Worm (Caenorhabditis elegans) whole organism, midembryonic: ENCODE data around the gene aco-1.

Source experiments
- T22C8.4 ChIP-seq: fragments of 200-800 bp; sonication (Bioruptor generic); IDR thresholded peaks from 2 replicates; pipeline ENCODE4 v1.3.6; 2022; ENCODE audit warnings: missing genetic modification characterization, missing compliant biosample characterization
- cog-1 ChIP-seq: sonication (generic microtip); optimal IDR thresholded peaks from 2 replicates; lab custom pipeline; 2016; ENCODE audit warnings: missing genetic modification characterization, missing compliant biosample characterization
- flt-1 ChIP-seq: fragments of 200-800 bp; sonication (Bioruptor generic); IDR thresholded peaks from 2 replicates; pipeline ENCODE4 v1.3.6; 2022; ENCODE audit warnings: missing genetic modification characterization, missing compliant biosample characterization
- klf-2 ChIP-seq: fragments of 200-800 bp; sonication (Bioruptor generic); conservative IDR thresholded peaks from 2 replicates; pipeline ENCODE4 v1.3.6; 2022; ENCODE audit warnings: missing genetic modification reagents, missing genetic modification characterization, missing compliant biosample characterization
- med-1 ChIP-seq: sonication (generic microtip); optimal IDR thresholded peaks from 2 replicates; lab custom pipeline; 2017; ENCODE audit warnings: missing genetic modification characterization, mild to moderate bottlenecking, missing compliant biosample characterization, antibody characterized with exemption, missing genetic modification reagents; ENCODE audit not compliant: insufficient read depth
- ref-1 ChIP-seq: fragments of 200-800 bp; sonication (Bioruptor generic); conservative IDR thresholded peaks from 2 replicates; pipeline ENCODE4 v1.3.6; 2022; ENCODE audit warnings: missing genetic modification reagents, missing genetic modification characterization, missing compliant biosample characterization
- tab-1 ChIP-seq: fragments of 200-800 bp; sonication (Bioruptor generic); IDR thresholded peaks from 2 replicates; pipeline ENCODE4 v1.3.6; 2022; ENCODE audit warnings: missing genetic modification characterization, missing compliant biosample characterization
- ztf-23 ChIP-seq: fragments of 200-800 bp; sonication (Bioruptor generic); IDR thresholded peaks from 2 replicates; pipeline ENCODE4 v1.3.6; 2022; ENCODE audit warnings: missing genetic modification reagents, missing genetic modification characterization, missing compliant biosample characterization
- ztf-29 ChIP-seq: fragments of 200-800 bp; sonication (Bioruptor generic); IDR thresholded peaks from 2 replicates; pipeline ENCODE4 v1.3.6; 2022; ENCODE audit warnings: missing genetic modification reagents, missing genetic modification characterization, missing compliant biosample characterization

aco-1 gene

DNA sequence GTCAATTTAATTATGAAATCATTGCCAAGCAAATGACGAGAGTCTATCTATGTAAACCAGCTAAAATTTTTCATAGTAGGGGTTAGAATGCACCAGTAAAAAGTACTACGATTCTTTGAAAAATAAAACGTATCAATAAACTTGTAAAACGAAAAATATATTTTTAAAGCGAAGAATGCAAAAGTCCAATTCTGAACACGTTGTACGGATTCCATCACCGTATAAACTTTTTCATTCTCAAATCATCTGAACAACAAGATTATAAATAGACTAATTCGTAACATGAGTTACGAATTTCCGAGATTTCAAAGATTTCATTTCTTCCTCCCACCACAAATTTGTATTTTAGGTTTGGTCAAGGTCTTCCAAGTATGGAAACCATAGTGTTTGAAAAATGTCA is 22.9 kb upstream of the aco-1 start, which contains the start of gene nlp-57:
Gene nlp-57 (plus strand): TSS at position 301 of the 400 bp plus-strand sequence.
- TF ChIP-seq klf-2 (GFP tag; lab: Robert Waterston, UW): no peak
- TF ChIP-seq cog-1: no peak
- no peak for TF ChIP-seq ztf-23
- TF ChIP-seq ztf-29 (GFP tag; lab: Robert Waterston, UW): no peak
- TF ChIP-seq tab-1 (GFP tag; lab: Robert Waterston, UW): no peak
- no peak for TF ChIP-seq med-1 (GFP tag; lab: Kevin White, UChicago)
- TF ChIP-seq ref-1: no peak

DNA sequence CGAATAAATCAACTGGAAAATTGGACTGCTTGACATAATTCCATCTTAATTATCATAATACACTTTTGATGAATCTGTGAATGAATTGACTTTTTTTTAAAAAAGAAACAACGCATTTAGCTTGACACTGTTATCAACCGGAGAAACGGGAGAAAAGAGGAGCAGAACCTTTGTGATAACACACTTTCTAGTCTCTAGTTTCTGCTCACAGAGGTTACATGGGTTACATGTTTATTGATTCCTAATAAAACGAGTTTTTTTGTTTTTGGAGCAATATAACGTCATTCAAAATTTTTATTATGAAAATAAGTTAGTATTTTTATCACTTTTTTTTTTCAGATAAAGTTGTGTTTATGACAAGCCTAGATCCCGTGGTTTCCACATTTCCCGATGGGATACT is 21.7 kb upstream of the aco-1 start, which contains the start of gene hizr-1:
Gene hizr-1 (plus strand): TSS at position 340 of the 400 bp plus-strand sequence.
- no peak for TF ChIP-seq flt-1 (GFP tag; lab: Robert Waterston, UW)
- TF ChIP-seq med-1 (GFP tag; lab: Kevin White, UChicago): no peak
- TF ChIP-seq cog-1: no peak
- TF ChIP-seq ztf-23: no peak
- TF ChIP-seq klf-2 (GFP tag; lab: Robert Waterston, UW): no peak
- TF ChIP-seq tab-1 (GFP tag; lab: Robert Waterston, UW): no peak
- TF ChIP-seq T22C8.4 (GFP tag; lab: Robert Waterston, UW): no peak
- TF ChIP-seq ref-1: no peak
- TF ChIP-seq ztf-29 (GFP tag; lab: Robert Waterston, UW): no peak

DNA sequence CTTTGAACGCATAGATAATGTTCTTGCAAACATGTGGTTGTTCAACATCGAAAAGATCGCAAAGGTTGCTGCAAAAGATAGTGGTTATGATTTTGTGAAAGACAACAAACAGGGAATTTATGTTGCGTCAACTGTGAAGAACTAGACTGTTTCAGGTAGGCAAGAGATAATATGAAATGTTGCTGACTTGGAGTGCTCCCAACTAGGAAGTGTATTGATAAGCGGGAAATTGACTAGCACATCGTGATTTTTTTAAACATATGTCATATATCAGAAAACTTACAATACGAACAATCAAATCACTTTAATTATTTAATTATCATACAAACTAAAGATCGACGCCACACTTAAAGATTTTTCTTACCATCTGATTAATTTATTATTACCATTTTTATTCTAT is 16.4 kb upstream of the aco-1 start:
- no peak for TF ChIP-seq tab-1 (GFP tag; lab: Robert Waterston, UW)
- TF ChIP-seq ref-1: no peak
- no peak for TF ChIP-seq med-1 (GFP tag; lab: Kevin White, UChicago)

DNA sequence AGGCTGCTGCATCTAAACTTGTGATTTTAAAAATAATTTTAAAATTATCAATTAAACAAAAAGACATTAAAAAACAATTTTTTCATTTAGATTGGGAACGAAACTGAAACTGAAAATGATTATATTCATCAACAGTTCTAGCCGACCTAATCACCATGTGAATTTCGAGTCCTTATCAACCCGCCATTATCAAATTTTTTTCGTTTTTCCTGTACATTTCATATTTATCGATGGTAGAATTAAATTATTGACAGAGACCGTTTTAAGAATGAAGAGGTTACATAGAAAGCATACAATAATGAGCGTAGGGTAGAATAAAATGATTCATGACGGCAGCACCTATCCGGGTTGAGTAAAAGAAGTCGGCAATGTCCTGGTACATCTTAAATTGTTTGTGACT is 15.4 kb upstream of the aco-1 start, which contains the start of gene asm-2:
Gene asm-2 (minus strand): TSS at position 12 of the 400 bp plus-strand sequence.
- TF ChIP-seq ztf-29 (GFP tag; lab: Robert Waterston, UW) (no peak), tab-1 (GFP tag; lab: Robert Waterston, UW) (no peak), cog-1 (no peak), flt-1 (GFP tag; lab: Robert Waterston, UW) (no peak), T22C8.4 (GFP tag; lab: Robert Waterston, UW) (no peak), ref-1 (no peak)

DNA sequence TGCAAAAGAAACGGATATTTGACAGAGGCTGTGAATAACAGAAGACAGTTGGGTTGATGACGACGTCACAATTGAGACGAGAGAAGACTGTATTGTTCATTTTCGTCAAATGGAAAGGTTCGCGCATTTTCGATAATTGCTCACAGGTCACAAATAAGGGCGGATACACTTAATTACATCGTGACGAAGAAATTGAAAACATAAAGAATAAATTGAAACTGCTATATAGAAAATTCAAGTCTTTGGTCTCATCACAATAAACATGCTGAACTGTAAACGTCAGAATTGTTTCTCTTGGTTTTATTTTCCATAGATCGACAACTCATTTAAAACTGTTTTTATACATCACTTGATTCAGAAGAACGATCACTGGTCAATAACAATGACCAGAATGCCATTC is 12.8 kb upstream of the aco-1 start, which contains the start of gene ZK455.5:
Gene ZK455.5 (minus strand): TSS at position 101 of the 400 bp plus-strand sequence.
- TF ChIP-seq klf-2 (GFP tag; lab: Robert Waterston, UW): no peak
- no peak for TF ChIP-seq ref-1
- no peak for TF ChIP-seq tab-1 (GFP tag; lab: Robert Waterston, UW)
- no peak for TF ChIP-seq ztf-29 (GFP tag; lab: Robert Waterston, UW)
- TF ChIP-seq T22C8.4 (GFP tag; lab: Robert Waterston, UW): no peak
- no peak for TF ChIP-seq med-1 (GFP tag; lab: Kevin White, UChicago)
- no peak for TF ChIP-seq ztf-23
- TF ChIP-seq cog-1: no peak
- no peak for TF ChIP-seq flt-1 (GFP tag; lab: Robert Waterston, UW)

DNA sequence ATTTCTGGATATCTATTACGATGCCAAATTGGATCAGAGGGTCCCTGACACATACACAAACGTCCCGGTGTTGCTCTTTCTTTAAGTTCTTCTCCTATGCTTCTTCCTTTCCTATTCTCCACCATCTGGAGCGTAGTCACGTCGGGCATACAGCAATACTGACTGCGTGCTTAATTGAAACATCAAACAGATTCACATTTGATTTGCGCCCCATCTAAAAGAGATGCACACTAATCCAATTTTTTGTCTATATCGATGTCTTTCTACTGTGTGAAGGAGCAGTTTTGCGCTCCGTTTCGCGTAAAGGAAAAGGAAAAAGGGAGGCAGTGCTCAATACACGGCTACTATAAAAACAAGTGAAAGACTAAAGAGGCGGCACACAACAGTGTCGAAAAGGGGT is 11.0 kb upstream of the aco-1 start:
- TF ChIP-seq tab-1 (GFP tag; lab: Robert Waterston, UW): no peak
- no peak for TF ChIP-seq T22C8.4 (GFP tag; lab: Robert Waterston, UW)
- TF ChIP-seq ztf-23: no peak
- no peak for TF ChIP-seq cog-1
- no peak for TF ChIP-seq ztf-29 (GFP tag; lab: Robert Waterston, UW)
- no peak for TF ChIP-seq flt-1 (GFP tag; lab: Robert Waterston, UW)
- no peak for TF ChIP-seq med-1 (GFP tag; lab: Kevin White, UChicago)
- TF ChIP-seq ref-1: no peak
- no peak for TF ChIP-seq klf-2 (GFP tag; lab: Robert Waterston, UW)

DNA sequence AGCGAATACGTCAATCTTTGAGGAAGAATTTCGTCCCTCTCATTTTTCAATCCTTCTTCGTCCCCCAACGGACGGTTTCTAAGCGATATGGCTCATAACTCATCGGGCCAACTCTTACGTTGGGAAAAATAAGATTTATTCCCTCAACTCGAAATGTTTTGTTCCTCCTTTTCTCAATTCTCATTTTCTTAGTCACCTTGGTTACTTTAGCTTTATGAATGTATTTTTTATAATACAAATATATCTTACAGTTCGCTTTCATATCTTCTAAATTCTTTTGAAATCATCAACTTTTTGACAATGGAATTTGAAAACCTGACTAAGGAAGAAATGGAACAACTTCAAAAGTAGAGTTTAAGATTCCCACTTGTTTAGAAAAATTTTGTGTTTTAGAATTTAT is 10.2 kb upstream of the aco-1 start, which contains the start of gene npr-9:
Gene npr-9 (plus strand): TSS at position 301 of the 400 bp plus-strand sequence.
- TF ChIP-seq ztf-29 (GFP tag; lab: Robert Waterston, UW) (no peak), cog-1 (no peak), flt-1 (GFP tag; lab: Robert Waterston, UW) (no peak), tab-1 (GFP tag; lab: Robert Waterston, UW) (no peak), klf-2 (GFP tag; lab: Robert Waterston, UW) (no peak)

DNA sequence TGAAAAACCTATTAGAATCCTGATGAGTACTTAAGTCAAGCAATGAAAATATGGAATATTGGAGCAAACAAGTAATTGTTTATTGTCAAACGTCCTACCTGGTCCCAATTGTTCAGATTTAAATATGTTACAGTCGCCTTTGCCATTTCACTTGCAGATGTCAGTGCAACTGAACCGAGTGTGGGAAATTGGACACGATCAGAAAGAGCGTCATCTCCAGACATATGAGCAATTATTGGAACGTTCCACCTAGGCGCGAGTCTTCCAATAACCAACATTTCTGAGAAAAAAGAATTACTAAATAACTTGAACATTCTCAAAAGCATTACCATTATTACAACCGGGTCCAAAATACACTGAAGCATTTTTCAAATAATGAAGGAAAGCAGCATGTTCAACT is 2.6 kb upstream of the aco-1 start:
- TF ChIP-seq ztf-23: no peak
- TF ChIP-seq ztf-29 (GFP tag; lab: Robert Waterston, UW): no peak
- TF ChIP-seq tab-1 (GFP tag; lab: Robert Waterston, UW): no peak
- TF ChIP-seq flt-1 (GFP tag; lab: Robert Waterston, UW): no peak
- TF ChIP-seq klf-2 (GFP tag; lab: Robert Waterston, UW): no peak
- TF ChIP-seq ref-1: no peak
- TF ChIP-seq cog-1: no peak

DNA sequence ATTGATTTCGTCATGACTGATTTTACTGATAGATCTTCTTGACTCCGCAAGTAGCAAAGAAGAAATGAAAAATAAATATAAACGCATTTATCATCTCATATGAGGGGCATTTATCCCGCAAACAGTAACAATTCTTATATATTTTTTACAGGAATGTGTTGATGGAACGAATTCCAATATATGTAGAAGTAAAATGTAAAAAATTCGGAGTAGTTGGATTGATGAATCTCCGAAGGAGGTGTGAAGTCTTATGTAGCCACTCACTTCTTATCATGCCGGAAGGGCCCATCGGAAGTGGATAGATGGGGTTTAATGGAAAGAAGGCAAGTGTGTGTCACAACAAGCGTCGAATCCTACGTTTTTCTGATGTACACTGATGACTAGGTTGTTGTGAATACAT is 1.9 kb upstream of the aco-1 start, which contains the start of gene gcy-9:
Gene gcy-9 (minus strand): TSS at position 101 of the 400 bp plus-strand sequence.
- no peak for TF ChIP-seq ztf-29 (GFP tag; lab: Robert Waterston, UW)

DNA sequence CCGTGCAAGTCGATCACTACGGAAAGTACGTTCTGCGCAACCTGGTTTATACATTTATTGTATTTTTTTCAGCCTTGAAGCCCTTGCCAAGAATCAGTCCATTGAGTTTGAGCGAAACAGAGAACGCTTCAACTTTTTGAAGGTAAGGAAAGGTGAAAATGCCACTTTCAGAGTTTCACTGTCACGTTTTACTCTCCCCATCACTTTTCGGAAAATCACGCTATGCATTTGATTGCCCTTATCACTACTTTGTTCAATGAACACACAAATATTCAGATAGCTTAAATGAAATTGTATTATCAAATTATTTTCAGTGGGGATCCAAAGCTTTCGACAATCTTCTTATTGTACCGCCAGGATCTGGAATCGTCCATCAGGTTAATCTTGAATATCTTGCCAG is 804 bp downstream of the aco-1 start:
- TF ChIP-seq tab-1 (GFP tag; lab: Robert Waterston, UW) (no peak), ref-1 (no peak), med-1 (GFP tag; lab: Kevin White, UChicago) (no peak), T22C8.4 (GFP tag; lab: Robert Waterston, UW) (no peak), flt-1 (GFP tag; lab: Robert Waterston, UW) (no peak), ztf-23 (no peak), ztf-29 (GFP tag; lab: Robert Waterston, UW) (no peak), cog-1 (no peak), klf-2 (GFP tag; lab: Robert Waterston, UW) (no peak)
